Fruit fly (Drosophila melanogaster) Kc167 (cell line): ENCODE data around the gene CG17380.

Source experiments
- Myc ChIP-seq: fragments of >200 bp; optimal IDR thresholded peaks from 2 replicates; lab custom pipeline; 2017; ENCODE audit warnings: missing external identifiers
- Sin3A ChIP-seq: fragments of >200 bp; optimal IDR thresholded peaks from 2 replicates; lab custom pipeline; 2018; ENCODE audit warnings: missing external identifiers
- h ChIP-seq: fragments of >200 bp; optimal IDR thresholded peaks from 3 replicates; lab custom pipeline; 2018; ENCODE audit warnings: missing external identifiers
- insv ChIP-seq: fragments of >200 bp; optimal IDR thresholded peaks from 3 replicates; lab custom pipeline; 2018; ENCODE audit warnings: missing external identifiers
- psq ChIP-seq: fragments of >200 bp; optimal IDR thresholded peaks from 2 replicates; lab custom pipeline; 2017; ENCODE audit warnings: missing external identifiers
- ttk ChIP-seq: sonication (Bioruptor generic); optimal IDR thresholded peaks from 2 replicates; lab custom pipeline; 2017; ENCODE audit warnings: missing external identifiers

The CG17380 gene

dm6 chr3R:23401519-23401918 is 2.0 kb downstream of the CG17380 start:
- TF ChIP-seq Myc (lab: Kevin White, UChicago) (no peak), h (no peak), Sin3A (lab: Kevin White, UChicago) (no peak), psq (no peak), ttk (lab: Kevin White, UChicago) (no peak)

dm6 chr3R:23399679-23400078 is 3.8 kb downstream of the CG17380 start:
- no peak for TF ChIP-seq Sin3A (lab: Kevin White, UChicago)
- TF ChIP-seq h, result no peak
- no peak for TF ChIP-seq insv
- no peak for TF ChIP-seq psq
- no peak for TF ChIP-seq ttk (lab: Kevin White, UChicago)
- no peak for TF ChIP-seq Myc (lab: Kevin White, UChicago)

dm6 chr3R:23398979-23399378 is 4.5 kb downstream of the CG17380 start:
- TF ChIP-seq Sin3A (lab: Kevin White, UChicago) (no peak), psq (no peak), insv (no peak), Myc (lab: Kevin White, UChicago) (no peak), ttk (lab: Kevin White, UChicago) (no peak), h (no peak)

dm6 chr3R:23396548-23397294 is 6.8 kb downstream of the CG17380 start:
- TF ChIP-seq h (no peak), Myc (lab: Kevin White, UChicago) (no peak), psq (no peak), ttk (lab: Kevin White, UChicago) (no peak)

- no peak for TF ChIP-seq insv
- no peak for TF ChIP-seq ttk (lab: Kevin White, UChicago)
- no peak for TF ChIP-seq h
- no peak for TF ChIP-seq Myc (lab: Kevin White, UChicago)
- TF ChIP-seq psq, result no peak
- TF ChIP-seq Sin3A (lab: Kevin White, UChicago), result no peak
Measured at dm6 chr3R:23395720-23396119, 7.8 kb downstream of the CG17380 start.

dm6 chr3R:23393507-23393906 is 10.0 kb downstream of the CG17380 start:
- TF ChIP-seq ttk (lab: Kevin White, UChicago) (no peak), psq (no peak), insv (no peak), Sin3A (lab: Kevin White, UChicago) (no peak), Myc (lab: Kevin White, UChicago) (no peak), h (no peak)

- TF ChIP-seq ttk (lab: Kevin White, UChicago) (no peak), h (no peak), psq (no peak), Sin3A (lab: Kevin White, UChicago) (no peak), Myc (lab: Kevin White, UChicago) (no peak), insv (no peak)
Measured at dm6 chr3R:23392235-23392634, 11.3 kb downstream of the CG17380 start.

dm6 chr3R:23390769-23391309 is 12.7 kb downstream of the CG17380 start:
- no peak for TF ChIP-seq ttk (lab: Kevin White, UChicago)
- TF ChIP-seq Sin3A (lab: Kevin White, UChicago), result no peak
- TF ChIP-seq insv, result no peak
- TF ChIP-seq Myc (lab: Kevin White, UChicago), result no peak
- no peak for TF ChIP-seq psq
- no peak for TF ChIP-seq h

- TF ChIP-seq h (no peak), Sin3A (lab: Kevin White, UChicago) (no peak), psq (no peak), insv (no peak)
Measured at dm6 chr3R:23388798-23389197, 14.7 kb downstream of the CG17380 start, which contains the start of gene CG31515. Gene CG31515, minus strand, starts transcription at chr3R:23388898.

dm6 chr3R:23386907-23387306 is 16.6 kb downstream of the CG17380 start:
- TF ChIP-seq ttk (lab: Kevin White, UChicago) (no peak), insv (no peak), psq (no peak), Sin3A (lab: Kevin White, UChicago) (no peak), Myc (lab: Kevin White, UChicago) (no peak), h (no peak)

- TF ChIP-seq insv (no peak), Sin3A (lab: Kevin White, UChicago) (no peak), psq (no peak), ttk (lab: Kevin White, UChicago) (no peak), Myc (lab: Kevin White, UChicago) (no peak), h (no peak)
Measured at dm6 chr3R:23386021-23386457, 17.5 kb downstream of the CG17380 start.

- no peak for TF ChIP-seq Sin3A (lab: Kevin White, UChicago)
- TF ChIP-seq psq, result no peak
- TF ChIP-seq h, result no peak
- no peak for TF ChIP-seq ttk (lab: Kevin White, UChicago)
- TF ChIP-seq insv, result no peak
- no peak for TF ChIP-seq Myc (lab: Kevin White, UChicago)
Measured at dm6 chr3R:23384591-23385260, 18.8 kb downstream of the CG17380 start, which contains the start of gene CG4393. Gene CG4393, minus strand, starts transcription at chr3R:23384777.

- no peak for TF ChIP-seq ttk (lab: Kevin White, UChicago)
- no peak for TF ChIP-seq Myc (lab: Kevin White, UChicago)
- TF ChIP-seq Sin3A (lab: Kevin White, UChicago), result no peak
- no peak for TF ChIP-seq h
- TF ChIP-seq insv, result no peak
- TF ChIP-seq psq, result no peak
Measured at dm6 chr3R:23383723-23384122, 19.8 kb downstream of the CG17380 start.
